Worm (Caenorhabditis elegans) whole organism, L3 larva: ENCODE data around the gene idpc-5.

Experiments used
- ceh-16 ChIP-seq: sonication (generic microtip); optimal IDR thresholded peaks from 2 replicates; lab custom pipeline; 2017; ENCODE audit warnings: missing biosample characterization, missing genetic modification characterization
- ceh-28 ChIP-seq: fragments of 150-350 bp; optimal IDR thresholded peaks from 2 replicates; lab custom pipeline; 2014; ENCODE audit warnings: missing biosample characterization, missing genetic modification reagents, missing genetic modification characterization
- ceh-82 ChIP-seq: fragments of 150-350 bp; optimal IDR thresholded peaks from 2 replicates; lab custom pipeline; 2014; ENCODE audit warnings: missing biosample characterization, missing genetic modification characterization
- ceh-9 ChIP-seq: sonication (generic microtip); optimal IDR thresholded peaks from 2 replicates; lab custom pipeline; 2018; ENCODE audit warnings: missing biosample characterization, missing genetic modification characterization
- daf-12 ChIP-seq: fragments of 150-350 bp; optimal IDR thresholded peaks from 2 replicates; lab custom pipeline; 2014; ENCODE audit warnings: missing biosample characterization, missing genetic modification reagents, missing genetic modification characterization
- egl-5 ChIP-seq: fragments of 150-350 bp; optimal IDR thresholded peaks from 2 replicates; lab custom pipeline; 2017; ENCODE audit warnings: missing biosample characterization, missing genetic modification reagents, missing genetic modification characterization, inconsistent platforms
- elt-3 ChIP-seq, 3 experiments: fragments of 150-350 bp in 1 of 3; sonication (generic microtip) in 2 of 3; optimal IDR thresholded peaks; 2 replicates in 2 of 3; 4 replicates in 1 of 3; lab custom pipeline; 2014 to 2017; ENCODE audit warnings: missing biosample characterization in 3 of 3, missing genetic modification characterization in 3 of 3
- eor-1 ChIP-seq, 2 experiments: fragments of 150-350 bp; optimal IDR thresholded peaks; 2 replicates each; lab custom pipeline; 2014 to 2018; ENCODE audit warnings: missing biosample characterization in 2 of 2, missing genetic modification characterization in 2 of 2
- fkh-10 ChIP-seq: sonication (generic microtip); optimal IDR thresholded peaks from 2 replicates; lab custom pipeline; 2017; ENCODE audit warnings: missing biosample characterization, missing genetic modification reagents, missing genetic modification characterization
- fkh-2 ChIP-seq: fragments of 150-350 bp; optimal IDR thresholded peaks from 2 replicates; lab custom pipeline; 2014; ENCODE audit warnings: missing biosample characterization, missing genetic modification reagents, missing genetic modification characterization
- lin-15B ChIP-seq: fragments of 150-350 bp; optimal IDR thresholded peaks from 2 replicates; lab custom pipeline; 2014; ENCODE audit warnings: missing biosample characterization, missing genetic modification characterization
- lin-39 ChIP-seq: fragments of 150-350 bp; optimal IDR thresholded peaks from 2 replicates; lab custom pipeline; 2018; ENCODE audit warnings: missing biosample characterization, missing genetic modification reagents, missing genetic modification characterization
- mdl-1 ChIP-seq: fragments of 150-350 bp; optimal IDR thresholded peaks from 2 replicates; lab custom pipeline; 2014; ENCODE audit warnings: missing biosample characterization, missing genetic modification characterization
- mml-1 ChIP-seq: fragments of 150-350 bp; sonication (generic microtip); optimal IDR thresholded peaks from 3 replicates; lab custom pipeline; 2014; ENCODE audit warnings: missing biosample characterization, missing genetic modification characterization
- nhr-23 ChIP-seq: fragments of 150-350 bp; optimal IDR thresholded peaks from 2 replicates; lab custom pipeline; 2014; ENCODE audit warnings: missing biosample characterization, missing genetic modification reagents, missing genetic modification characterization
- nhr-237 ChIP-seq: fragments of 150-350 bp; optimal IDR thresholded peaks from 2 replicates; lab custom pipeline; 2014; ENCODE audit warnings: missing biosample characterization, missing genetic modification characterization
- nhr-25 ChIP-seq: sonication (generic microtip); optimal IDR thresholded peaks from 2 replicates; lab custom pipeline; 2017; ENCODE audit warnings: missing biosample characterization, missing genetic modification characterization
- nhr-28 ChIP-seq: fragments of 150-350 bp; optimal IDR thresholded peaks from 2 replicates; lab custom pipeline; 2014; ENCODE audit warnings: missing biosample characterization, missing genetic modification characterization
- nhr-43 ChIP-seq: sonication (generic microtip); optimal IDR thresholded peaks from 2 replicates; lab custom pipeline; 2016; ENCODE audit warnings: mild to moderate bottlenecking, missing genetic modification characterization, missing compliant biosample characterization; ENCODE audit not compliant: poor library complexity, severe bottlenecking
- nhr-67 ChIP-seq: fragments of 150-350 bp; optimal IDR thresholded peaks from 2 replicates; lab custom pipeline; 2014; ENCODE audit warnings: missing biosample characterization, missing genetic modification characterization
- nhr-76 ChIP-seq: fragments of 150-350 bp; sonication (generic microtip); optimal IDR thresholded peaks from 5 replicates; lab custom pipeline; 2014; ENCODE audit warnings: missing biosample characterization, missing genetic modification characterization
- nhr-77 ChIP-seq: fragments of 150-350 bp; optimal IDR thresholded peaks from 2 replicates; lab custom pipeline; 2014; ENCODE audit warnings: missing biosample characterization, missing genetic modification characterization
- pqm-1 ChIP-seq: fragments of 150-350 bp; optimal IDR thresholded peaks from 2 replicates; lab custom pipeline; 2017; ENCODE audit warnings: missing biosample characterization, missing genetic modification characterization, inconsistent platforms
- sea-2 ChIP-seq: fragments of 150-350 bp; sonication (generic microtip); optimal IDR thresholded peaks from 4 replicates; lab custom pipeline; 2014; ENCODE audit warnings: missing biosample characterization, missing genetic modification reagents, missing genetic modification characterization
- skn-1 ChIP-seq: fragments of 150-350 bp; optimal IDR thresholded peaks from 2 replicates; lab custom pipeline; 2014; ENCODE audit warnings: missing biosample characterization, missing genetic modification characterization
- snpc-4 ChIP-seq: fragments of 150-350 bp; optimal IDR thresholded peaks from 2 replicates; lab custom pipeline; 2014; ENCODE audit warnings: missing biosample characterization, missing genetic modification characterization
- unc-39 ChIP-seq: sonication (generic microtip); optimal IDR thresholded peaks from 4 replicates; lab custom pipeline; 2017; ENCODE audit warnings: missing biosample characterization, missing genetic modification characterization
- unc-62 ChIP-seq: fragments of 150-350 bp; sonication (generic microtip); optimal IDR thresholded peaks from 4 replicates; lab custom pipeline; 2014; ENCODE audit warnings: missing biosample characterization, missing genetic modification reagents, missing genetic modification characterization
- zag-1 ChIP-seq: fragments of 150-350 bp; optimal IDR thresholded peaks from 2 replicates; lab custom pipeline; 2014; ENCODE audit warnings: missing biosample characterization, missing genetic modification characterization
- ztf-11 ChIP-seq: fragments of 150-350 bp; optimal IDR thresholded peaks from 2 replicates; lab custom pipeline; 2014; ENCODE audit warnings: missing biosample characterization, missing genetic modification characterization
- ztf-4 ChIP-seq: fragments of 150-350 bp; optimal IDR thresholded peaks from 2 replicates; lab custom pipeline; 2014; ENCODE audit warnings: missing biosample characterization, missing genetic modification characterization

The idpc-5 gene

DNA sequence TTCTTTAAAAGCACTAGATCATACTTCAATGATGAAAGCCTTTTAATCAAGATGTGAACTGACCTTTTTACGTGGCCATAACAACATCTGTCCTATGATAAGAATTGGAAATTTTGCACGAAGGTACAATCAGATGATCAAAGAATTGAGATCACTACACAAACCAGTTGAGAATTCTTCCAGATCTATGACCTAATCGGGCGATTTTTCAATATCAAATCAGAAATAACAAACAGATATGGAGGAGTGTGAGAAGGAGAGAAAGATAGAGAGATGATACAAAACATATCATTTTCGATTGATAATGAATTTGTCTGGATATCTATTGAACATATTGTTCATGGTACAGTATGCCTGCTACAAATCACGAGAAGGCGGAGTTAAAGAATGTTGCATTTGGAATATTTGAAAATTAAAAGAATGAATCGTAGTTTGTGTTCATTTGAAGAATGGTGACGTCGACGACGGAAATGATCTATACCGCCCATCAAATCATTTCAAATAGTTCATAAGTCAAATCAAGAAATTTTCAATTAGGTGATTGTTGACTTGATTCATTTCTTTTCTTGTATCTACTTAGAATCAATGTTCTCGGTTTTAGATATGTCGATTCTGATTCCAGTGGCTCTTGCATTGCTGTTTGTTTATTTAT is 31.5 kb upstream of the idpc-5 start, which contains the start of gene cyp-29A4:
Gene cyp-29A4 (plus strand): TSS at position 602 of the 652 bp plus-strand sequence.
- no peak for TF ChIP-seq mdl-1 (tag; lab: Kevin White, UChicago)
- TF ChIP-seq mml-1 (tag; lab: Kevin White, UChicago): no peak
- TF ChIP-seq nhr-77 (tag; lab: Kevin White, UChicago): no peak
- peak; percentile 28 to 93 (median 71) for TF ChIP-seq elt-3 (tag; optimal IDR thresholded peaks at IDR 0.05; lab: Kevin White, UChicago)
- TF ChIP-seq fkh-10 (GFP tag; lab: Kevin White, UChicago): no peak
- no peak for TF ChIP-seq egl-5
- no peak for TF ChIP-seq unc-39 (tag; lab: Kevin White, UChicago)
- no peak for TF ChIP-seq nhr-76 (tag; lab: Kevin White, UChicago)
- TF ChIP-seq nhr-23 (tag; lab: Kevin White, UChicago): peak; percentile 73
- TF ChIP-seq nhr-43: peak; percentile 74

DNA sequence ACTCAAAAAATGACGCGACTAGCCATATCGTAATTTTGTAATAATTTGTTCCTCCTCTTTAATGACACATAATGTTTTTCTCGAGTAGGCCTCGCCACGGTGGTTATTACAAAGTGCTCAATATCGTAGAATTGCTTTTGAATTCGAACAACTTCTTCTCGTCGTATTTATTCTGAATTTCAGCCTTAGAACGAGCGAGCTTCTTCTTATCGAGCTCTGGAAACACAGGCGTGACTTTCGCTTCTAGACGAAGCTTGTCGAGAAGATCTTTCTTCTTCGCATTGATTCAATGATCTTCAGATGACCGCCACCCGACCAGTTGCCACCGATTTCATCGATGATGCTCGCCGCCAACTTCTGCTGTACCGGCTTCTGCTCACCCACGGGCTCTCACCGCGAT is 28.6 kb upstream of the idpc-5 start, which contains the start of gene T06E4.21:
Gene T06E4.21 (plus strand): TSS at position 301 of the 400 bp plus-strand sequence.
- TF ChIP-seq nhr-76 (tag; lab: Kevin White, UChicago) (no peak), nhr-28 (tag; lab: Kevin White, UChicago) (no peak), lin-15B (tag; lab: Kevin White, UChicago) (no peak), nhr-67 (tag; lab: Kevin White, UChicago) (no peak), pqm-1 (tag; lab: Kevin White, UChicago) (no peak), mdl-1 (tag; lab: Kevin White, UChicago) (no peak), zag-1 (tag; lab: Kevin White, UChicago) (no peak), ceh-82 (no peak), nhr-237 (tag; lab: Kevin White, UChicago) (no peak), ceh-16 (no peak), eor-1 (tag; optimal IDR thresholded peaks at IDR 0.05; lab: Kevin White, UChicago) (no peak), ztf-4 (tag; lab: Kevin White, UChicago) (no peak), ceh-28 (tag; lab: Kevin White, UChicago) (no peak), daf-12 (tag; lab: Kevin White, UChicago) (no peak), unc-39 (tag; lab: Kevin White, UChicago) (no peak), skn-1 (no peak)

DNA sequence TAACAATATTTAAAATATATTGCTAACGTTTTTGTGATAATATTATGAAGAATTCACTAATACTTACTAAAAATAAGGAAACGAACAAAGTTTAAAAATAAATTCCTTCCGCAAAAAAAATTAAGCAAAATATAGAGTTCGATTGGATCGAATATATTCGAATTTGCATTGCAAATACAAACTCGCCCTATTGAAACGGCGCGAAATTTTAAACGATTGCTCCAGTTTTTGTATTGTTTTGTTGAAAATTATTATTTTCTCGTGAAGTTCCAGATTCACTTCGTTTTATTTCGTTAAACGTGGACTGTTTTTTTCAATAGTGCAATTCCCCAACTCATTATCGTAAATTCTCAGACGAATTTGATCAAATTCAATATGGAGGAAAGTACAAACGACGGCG is 22.8 kb upstream of the idpc-5 start, which contains the start of the genes atl-1 and hcp-2:
Gene atl-1 (minus strand): TSS at position 89 of the 400 bp plus-strand sequence.
Gene hcp-2 (plus strand): TSS at position 353 of the 400 bp plus-strand sequence.
- TF ChIP-seq nhr-76 (tag; lab: Kevin White, UChicago) (no peak), snpc-4 (tag; lab: Kevin White, UChicago) (no peak), nhr-237 (tag; lab: Kevin White, UChicago) (no peak), ceh-28 (tag; lab: Kevin White, UChicago) (no peak), ceh-9 (tag; lab: Kevin White, UChicago) (no peak), sea-2 (GFP tag; lab: Kevin White, UChicago) (no peak), nhr-28 (tag; lab: Kevin White, UChicago) (no peak), mml-1 (tag; lab: Kevin White, UChicago) (no peak), unc-62 (GFP tag; lab: Kevin White, UChicago) (no peak), lin-39 (tag; lab: Kevin White, UChicago) (no peak), fkh-2 (no peak)

DNA sequence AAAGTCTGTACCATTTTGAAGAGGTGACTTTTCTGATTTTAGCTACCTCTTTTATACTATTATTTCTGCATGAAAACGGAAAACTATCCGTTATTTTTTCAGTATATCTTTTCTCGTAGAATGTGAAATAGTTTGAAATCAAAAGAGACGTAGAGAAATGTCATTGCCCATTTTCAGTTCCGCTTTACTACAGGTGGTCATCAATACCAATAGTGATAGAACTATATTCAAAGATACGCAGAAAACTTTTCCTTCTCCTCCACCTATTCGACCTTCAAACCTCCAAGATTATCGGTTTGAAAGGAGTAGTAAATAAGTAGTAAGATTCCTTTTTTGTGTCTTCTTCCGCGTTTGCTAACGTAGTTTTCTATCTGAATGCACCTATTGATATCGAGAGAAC is 10.6 kb upstream of the idpc-5 start, which contains the start of gene col-147:
Gene col-147 (minus strand): TSS at position 26 of the 400 bp plus-strand sequence.
- peak; percentile 44 for TF ChIP-seq nhr-23 (tag; lab: Kevin White, UChicago)
- peak; percentile 39 for TF ChIP-seq nhr-25 (tag; lab: Kevin White, UChicago)
- TF ChIP-seq sea-2 (GFP tag; lab: Kevin White, UChicago): no peak
- TF ChIP-seq, all 47 proteins: peak for 2

DNA sequence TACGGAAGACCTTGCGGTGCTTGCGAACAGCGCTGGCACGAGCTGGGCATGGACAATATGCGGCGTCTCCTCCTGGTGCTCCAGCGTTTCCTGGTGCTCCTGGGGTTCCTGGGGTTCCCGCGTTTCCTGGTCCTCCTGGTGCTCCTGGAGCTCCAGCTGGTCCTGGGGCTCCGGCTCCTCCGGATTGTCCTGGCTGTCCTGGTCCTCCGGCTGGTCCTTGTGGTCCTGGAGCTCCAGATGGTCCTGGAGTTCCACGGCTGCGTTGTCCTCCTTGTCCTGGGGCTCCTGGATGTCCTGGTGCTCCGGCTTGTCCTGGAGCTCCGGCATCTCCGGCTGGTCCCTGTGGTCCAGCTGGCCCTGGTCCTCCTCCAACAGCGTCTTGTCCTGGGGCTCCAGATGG is 9.6 kb upstream of the idpc-5 start:
- TF ChIP-seq ztf-11 (tag; lab: Kevin White, UChicago): no peak
